Worm (Caenorhabditis elegans): ENCODE results near the gene abu-4.

- TF ChIP-seq ces-1 (GFP tag; optimal IDR thresholded peaks at IDR 0.05), result no peak
- TF ChIP-seq unc-62 (GFP tag; optimal IDR thresholded peaks at IDR 0.05), result no peak
- TF ChIP-seq pha-4 (tag; optimal IDR thresholded peaks at IDR 0.05), result no peak
- no peak for TF ChIP-seq lin-32 (GFP tag; optimal IDR thresholded peaks at IDR 0.05)
- TF ChIP-seq unc-39 (tag; optimal IDR thresholded peaks at IDR 0.05), result no peak
- no peak for TF ChIP-seq nhr-28 (tag; optimal IDR thresholded peaks at IDR 0.05)
- TF ChIP-seq nhr-237 (tag; optimal IDR thresholded peaks at IDR 0.05), result no peak
- TF ChIP-seq nhr-76 (tag; optimal IDR thresholded peaks at IDR 0.05), result no peak
- TF ChIP-seq nhr-2 (tag; optimal IDR thresholded peaks at IDR 0.05), result no peak
- no peak for TF ChIP-seq lsy-2 (tag; optimal IDR thresholded peaks at IDR 0.05)
- no peak for TF ChIP-seq elt-3 (tag; optimal IDR thresholded peaks at IDR 0.05)
Observed at ce11 chrV:2230912-2231311, 43.7 kb upstream of the abu-4 start, which contains the start of gene nhr-134.
